Worm (Caenorhabditis elegans) whole organism, L4 larva: ENCODE results near the gene mdt-30.

Source experiments
- F26F4.8 ChIP-seq: fragments of 200-800 bp; sonication (Bioruptor generic); conservative IDR thresholded peaks from 2 replicates; pipeline ENCODE4 v1.3.6; 2022; ENCODE audit warnings: missing genetic modification characterization, missing compliant biosample characterization
- F44E2.7 ChIP-seq: fragments of 200-800 bp; sonication (Bioruptor generic); IDR thresholded peaks from 2 replicates; pipeline ENCODE4 v2.1.2; 2022; ENCODE audit warnings: missing genetic modification characterization, missing compliant biosample characterization
- T20F7.1 ChIP-seq: fragments of 200-800 bp; sonication (Bioruptor generic); optimal IDR thresholded peaks from 2 replicates; lab custom pipeline; 2018; ENCODE audit warnings: mild to moderate bottlenecking, missing genetic modification characterization, missing compliant biosample characterization
- Y5F2A.4 ChIP-seq: fragments of 200-800 bp; sonication (Bioruptor generic); optimal IDR thresholded peaks from 2 replicates; lab custom pipeline; 2018; ENCODE audit warnings: mild to moderate bottlenecking, missing genetic modification characterization, missing compliant biosample characterization
- Y75B8A.6 ChIP-seq: fragments of 200-800 bp; sonication (Bioruptor generic); IDR thresholded peaks from 2 replicates; pipeline ENCODE4 v1.3.6; 2022; ENCODE audit warnings: missing genetic modification reagents, missing genetic modification characterization, missing compliant biosample characterization
- ZK337.2 ChIP-seq: fragments of 200-800 bp; sonication (Bioruptor generic); IDR thresholded peaks from 2 replicates; pipeline ENCODE4 v1.3.6; 2022; ENCODE audit warnings: missing genetic modification reagents, missing genetic modification characterization, missing compliant biosample characterization
- aly-2 ChIP-seq: sonication (generic microtip); optimal IDR thresholded peaks from 2 replicates; lab custom pipeline; 2018; ENCODE audit warnings: missing biosample characterization, missing genetic modification characterization
- ama-1 ChIP-seq: fragments of 150-350 bp; optimal IDR thresholded peaks from 2 replicates; lab custom pipeline; 2014; ENCODE audit warnings: inconsistent platforms, mixed read lengths
- arid-1 ChIP-seq: fragments of 200-800 bp; sonication (Bioruptor generic); conservative IDR thresholded peaks from 2 replicates; pipeline ENCODE4 v1.3.6; 2022; ENCODE audit warnings: missing genetic modification reagents, missing genetic modification characterization, missing compliant biosample characterization
- attf-4 ChIP-seq: sonication (generic microtip); optimal IDR thresholded peaks from 3 replicates; lab custom pipeline; 2017; ENCODE audit warnings: missing biosample characterization, missing genetic modification characterization
- ceh-28 ChIP-seq: fragments of 150-350 bp; optimal IDR thresholded peaks from 2 replicates; lab custom pipeline; 2014; ENCODE audit warnings: missing biosample characterization, missing genetic modification reagents, missing genetic modification characterization
- ceh-32 ChIP-seq: sonication (generic microtip); optimal IDR thresholded peaks from 2 replicates; lab custom pipeline; 2016; ENCODE audit warnings: mild to moderate bottlenecking, missing genetic modification characterization, missing compliant biosample characterization; ENCODE audit not compliant: poor library complexity
- ceh-62 ChIP-seq: sonication (generic microtip); optimal IDR thresholded peaks from 2 replicates; lab custom pipeline; 2017; ENCODE audit warnings: missing biosample characterization, missing genetic modification characterization
- ceh-82 ChIP-seq: sonication (generic microtip); optimal IDR thresholded peaks from 2 replicates; lab custom pipeline; 2017; ENCODE audit warnings: missing biosample characterization, missing genetic modification characterization
- ces-1 ChIP-seq: fragments of 150-350 bp; sonication (generic microtip); optimal IDR thresholded peaks from 4 replicates; lab custom pipeline; 2014; ENCODE audit warnings: missing biosample characterization, missing genetic modification reagents, missing genetic modification characterization
- cey-2 ChIP-seq: sonication (generic microtip); optimal IDR thresholded peaks from 3 replicates; lab custom pipeline; 2017; ENCODE audit warnings: missing genetic modification characterization, mild to moderate bottlenecking, missing compliant biosample characterization, antibody characterized with exemption, borderline replicate concordance; ENCODE audit not compliant: insufficient read depth
- daf-12 ChIP-seq: fragments of 150-350 bp; optimal IDR thresholded peaks from 2 replicates; lab custom pipeline; 2014; ENCODE audit warnings: missing biosample characterization, missing genetic modification reagents, missing genetic modification characterization
- daf-16 ChIP-seq, 3 experiments: sonication (generic microtip); optimal IDR thresholded peaks; 2 replicates each; lab custom pipeline; 2016 to 2017; ENCODE audit warnings: missing genetic modification characterization in 3 of 3, missing genetic modification reagents in 3 of 3, mild to moderate bottlenecking in 2 of 3, missing compliant biosample characterization in 2 of 3, missing biosample characterization in 1 of 3, moderate library complexity in 1 of 3
- dmd-9 ChIP-seq: fragments of 200-800 bp; sonication (Bioruptor generic); IDR thresholded peaks from 2 replicates; pipeline ENCODE4 v1.3.6; 2022; ENCODE audit warnings: missing genetic modification reagents, missing genetic modification characterization, missing compliant biosample characterization
- dve-1 ChIP-seq: sonication (generic microtip); optimal IDR thresholded peaks from 2 replicates; lab custom pipeline; 2017; ENCODE audit warnings: antibody characterized with exemption, mild to moderate bottlenecking, missing genetic modification characterization, missing compliant biosample characterization; ENCODE audit not compliant: insufficient read depth
- egl-27 ChIP-seq: sonication (generic microtip); optimal IDR thresholded peaks from 3 replicates; lab custom pipeline; 2017; ENCODE audit warnings: missing biosample characterization, missing genetic modification reagents, missing genetic modification characterization
- egl-43 ChIP-seq: fragments of 200-800 bp; sonication (Bioruptor generic); IDR thresholded peaks from 2 replicates; pipeline ENCODE4 v1.3.6; 2022; ENCODE audit warnings: missing genetic modification reagents, missing genetic modification characterization, missing compliant biosample characterization
- fos-1 ChIP-seq: fragments of 150-350 bp; optimal IDR thresholded peaks from 2 replicates; lab custom pipeline; 2014; ENCODE audit warnings: missing biosample characterization, missing genetic modification characterization
- hmg-1.1 ChIP-seq: fragments of 200-800 bp; sonication (Bioruptor generic); IDR thresholded peaks from 2 replicates; pipeline ENCODE4 v1.3.6; 2022; ENCODE audit warnings: missing genetic modification reagents, missing genetic modification characterization, missing compliant biosample characterization
- jun-1 ChIP-seq: fragments of 150-350 bp; optimal IDR thresholded peaks from 2 replicates; lab custom pipeline; 2014; ENCODE audit warnings: missing biosample characterization, missing genetic modification reagents, missing genetic modification characterization
- lin-1 ChIP-seq: fragments of 200-800 bp; sonication (Bioruptor generic); IDR thresholded peaks from 2 replicates; pipeline ENCODE4 v1.3.6; 2022; ENCODE audit warnings: missing genetic modification reagents, missing genetic modification characterization, missing compliant biosample characterization
- lin-13 ChIP-seq: fragments of 150-350 bp; optimal IDR thresholded peaks from 2 replicates; lab custom pipeline; 2014; ENCODE audit warnings: missing biosample characterization, missing genetic modification reagents, missing genetic modification characterization
- lin-15B ChIP-seq: fragments of 150-350 bp; sonication (generic microtip); optimal IDR thresholded peaks from 3 replicates; lab custom pipeline; 2014; ENCODE audit warnings: missing biosample characterization, missing genetic modification characterization
- lin-38 ChIP-seq: fragments of 200-800 bp; sonication (Bioruptor generic); IDR thresholded peaks from 2 replicates; pipeline ENCODE4 v1.3.6; 2022; ENCODE audit warnings: missing genetic modification reagents, missing genetic modification characterization, missing compliant biosample characterization
- lir-3 ChIP-seq: sonication (generic microtip); optimal IDR thresholded peaks from 2 replicates; lab custom pipeline; 2016; ENCODE audit warnings: mild to moderate bottlenecking, missing genetic modification characterization, missing compliant biosample characterization
- madf-9 ChIP-seq: fragments of 200-800 bp; sonication (Bioruptor generic); conservative IDR thresholded peaks from 2 replicates; pipeline ENCODE4 v1.3.6; 2022; ENCODE audit warnings: missing genetic modification reagents, missing genetic modification characterization, missing compliant biosample characterization
- mdl-1 ChIP-seq, 2 experiments: fragments of 150-350 bp in 1 of 2; sonication (generic microtip) in 1 of 2; optimal IDR thresholded peaks; 2 replicates each; lab custom pipeline; 2014 to 2017; ENCODE audit warnings: missing biosample characterization in 2 of 2, missing genetic modification characterization in 2 of 2
- mdt-29 ChIP-seq: fragments of 200-800 bp; sonication (Bioruptor generic); IDR thresholded peaks from 2 replicates; pipeline ENCODE4 v1.3.6; 2022; ENCODE audit warnings: missing genetic modification reagents, missing genetic modification characterization, missing compliant biosample characterization
- nhr-11 ChIP-seq: fragments of 150-350 bp; optimal IDR thresholded peaks from 2 replicates; lab custom pipeline; 2014; ENCODE audit warnings: missing biosample characterization, missing genetic modification characterization
- nhr-48 ChIP-seq: sonication (generic microtip); optimal IDR thresholded peaks from 2 replicates; lab custom pipeline; 2016; ENCODE audit warnings: mild to moderate bottlenecking, missing genetic modification characterization, missing compliant biosample characterization
- nhr-77 ChIP-seq: fragments of 150-350 bp; optimal IDR thresholded peaks from 2 replicates; lab custom pipeline; 2014; ENCODE audit warnings: missing biosample characterization, missing genetic modification characterization
- pha-4 ChIP-seq, 2 experiments: fragments of 150-350 bp in 1 of 2; fragments of 200-800 bp in 1 of 2; sonication (Bioruptor generic) in 1 of 2; IDR thresholded peaks in 1 of 2; optimal IDR thresholded peaks in 1 of 2; 2 replicates each; pipeline versions ENCODE4 v1.3.6 to Lab custom; 2014 to 2022; ENCODE audit warnings: missing genetic modification characterization in 2 of 2, missing genetic modification reagents in 2 of 2, missing biosample characterization in 1 of 2, missing compliant biosample characterization in 1 of 2
- pqm-1 ChIP-seq: sonication (generic microtip); optimal IDR thresholded peaks from 2 replicates; lab custom pipeline; 2017; ENCODE audit warnings: missing biosample characterization, missing genetic modification characterization
- sdz-12 ChIP-seq: fragments of 200-800 bp; sonication (Bioruptor generic); optimal IDR thresholded peaks from 2 replicates; lab custom pipeline; 2018; ENCODE audit warnings: mild to moderate bottlenecking, missing genetic modification characterization, missing compliant biosample characterization
- skn-1 ChIP-seq: fragments of 150-350 bp; optimal IDR thresholded peaks from 2 replicates; lab custom pipeline; 2014; ENCODE audit warnings: missing biosample characterization, missing genetic modification characterization
- snpc-1.2 ChIP-seq: fragments of 200-800 bp; sonication (Bioruptor generic); IDR thresholded peaks from 2 replicates; pipeline ENCODE4 v1.3.6; 2022; ENCODE audit warnings: missing genetic modification reagents, missing genetic modification characterization, missing compliant biosample characterization
- snpc-4 ChIP-seq: fragments of 150-350 bp; optimal IDR thresholded peaks from 2 replicates; lab custom pipeline; 2014; ENCODE audit warnings: missing biosample characterization, missing genetic modification characterization
- unc-130 ChIP-seq: sonication (generic microtip); optimal IDR thresholded peaks from 2 replicates; lab custom pipeline; 2016; ENCODE audit warnings: missing genetic modification reagents, missing genetic modification characterization, missing compliant biosample characterization
- unc-39 ChIP-seq: sonication (generic microtip); optimal IDR thresholded peaks from 2 replicates; lab custom pipeline; 2017; ENCODE audit warnings: missing biosample characterization, missing genetic modification characterization
- unc-62 ChIP-seq, 3 experiments: fragments of 150-350 bp in 1 of 3; sonication (generic microtip); optimal IDR thresholded peaks in 2 of 3; peaks in 1 of 3; 1 replicate in 1 of 3; 2 replicates in 2 of 3; lab custom pipeline; 2014 to 2017; ENCODE audit warnings: missing biosample characterization in 3 of 3, missing genetic modification characterization in 3 of 3, missing genetic modification reagents in 3 of 3, missing genotype in 1 of 3
- vab-7 ChIP-seq: fragments of 200-800 bp; sonication (Bioruptor generic); IDR thresholded peaks from 2 replicates; pipeline ENCODE4 v1.3.6; 2022; ENCODE audit warnings: missing genetic modification reagents, missing genetic modification characterization, missing compliant biosample characterization
- zfp-2 ChIP-seq: sonication (generic microtip); optimal IDR thresholded peaks from 2 replicates; lab custom pipeline; 2016; ENCODE audit warnings: mild to moderate bottlenecking, missing genetic modification characterization, missing compliant biosample characterization
- zip-2 ChIP-seq: fragments of 150-350 bp; optimal IDR thresholded peaks from 2 replicates; lab custom pipeline; 2014; ENCODE audit warnings: missing biosample characterization, missing genetic modification characterization
- ztf-11 ChIP-seq: fragments of 150-350 bp; optimal IDR thresholded peaks from 2 replicates; lab custom pipeline; 2014; ENCODE audit warnings: missing biosample characterization, missing genetic modification characterization
- ztf-7 ChIP-seq: fragments of 150-350 bp; optimal IDR thresholded peaks from 2 replicates; lab custom pipeline; 2014; ENCODE audit warnings: missing biosample characterization, missing genetic modification characterization

Gene mdt-30

ce11 chrIII:8043784-8044183 lies 15.9 kb upstream of the mdt-30 start:
- TF ChIP-seq ama-1 (lab: Kevin White, UChicago) (peak; percentile 85), vab-7 (peak; percentile 100), ceh-28 (tag; lab: Kevin White, UChicago) (peak; percentile 52), madf-9 (GFP tag; lab: Robert Waterston, UW) (peak; percentile 97), hmg-1.1 (GFP tag; lab: Robert Waterston, UW) (peak; percentile 98), nhr-77 (tag; lab: Kevin White, UChicago) (peak; percentile 99), attf-4 (tag; lab: Kevin White, UChicago) (no peak), zfp-2 (peak; percentile 83), Y5F2A.4 (peak; percentile 32), lin-38 (GFP tag; lab: Robert Waterston, UW) (peak; percentile 96), mdt-29 (GFP tag; lab: Robert Waterston, UW) (no peak; the same call in 1 of the 2 replicates), mdl-1 (tag; optimal IDR thresholded peaks at IDR 0.05; lab: Kevin White, UChicago) (peak; percentile 3 to 93), ztf-7 (tag; lab: Kevin White, UChicago) (peak; percentile 82), F44E2.7 (GFP tag; lab: Robert Waterston, UW) (peak; percentile 76; the same call in 1 of the 2 replicates), jun-1 (tag; lab: Kevin White, UChicago) (peak; percentile 92), fos-1 (tag; lab: Kevin White, UChicago) (no peak), pqm-1 (tag; lab: Kevin White, UChicago) (peak; percentile 86), ztf-11 (tag; lab: Kevin White, UChicago) (no peak), lin-1 (GFP tag; lab: Robert Waterston, UW) (peak; percentile 76; the same call in 1 of the 2 replicates), dve-1 (tag; lab: Kevin White, UChicago) (peak; percentile 99), lin-15B (tag; lab: Kevin White, UChicago) (peak; percentile 91), unc-130 (GFP tag; lab: Kevin White, UChicago) (peak; percentile 99), lin-13 (GFP tag; lab: Kevin White, UChicago) (peak; percentile 99), ZK337.2 (GFP tag; lab: Robert Waterston, UW) (peak; percentile 98), skn-1 (tag; lab: Kevin White, UChicago) (no peak), zip-2 (tag; lab: Kevin White, UChicago) (peak; percentile 88), ceh-32 (tag; lab: Kevin White, UChicago) (peak; percentile 13), snpc-4 (tag; lab: Kevin White, UChicago) (no peak), snpc-1.2 (GFP tag; lab: Robert Waterston, UW) (peak; percentile 88), daf-16 (GFP tag; optimal IDR thresholded peaks at IDR 0.05; lab: Kevin White, UChicago) (peak; percentile 62 to 80), daf-16 (tag; optimal IDR thresholded peaks at IDR 0.05; lab: Kevin White, UChicago) (peak; percentile 90), lir-3 (tag; lab: Kevin White, UChicago) (peak; percentile 85), F26F4.8 (peak; percentile 64; the same call in 1 of the 2 replicates), sdz-12 (GFP tag; lab: Kevin White, UChicago) (peak; percentile 99), daf-12 (no peak), Y75B8A.6 (peak; percentile 98), unc-39 (no peak), egl-27 (tag; lab: Kevin White, UChicago) (no peak), pha-4 (GFP tag; IDR thresholded peaks at IDR 0.05; lab: Robert Waterston, UW) (peak; percentile 93), pha-4 (tag; optimal IDR thresholded peaks at IDR 0.05; lab: Kevin White, UChicago) (peak; percentile 98), ces-1 (GFP tag; lab: Kevin White, UChicago) (peak; percentile 88), arid-1 (GFP tag; lab: Robert Waterston, UW) (peak; percentile 98), dmd-9 (GFP tag; lab: Robert Waterston, UW) (peak; percentile 99), aly-2 (tag; lab: Kevin White, UChicago) (peak; percentile 86), nhr-48 (tag; lab: Kevin White, UChicago) (peak; percentile 78), egl-43 (no peak; the same call in 1 of the 2 replicates), T20F7.1 (peak; percentile 97), nhr-11 (tag; lab: Kevin White, UChicago) (peak; percentile 99), cey-2 (tag; lab: Kevin White, UChicago) (peak; percentile 68), ceh-82 (tag; lab: Kevin White, UChicago) (peak; percentile 28), unc-62 (GFP tag; optimal IDR thresholded peaks at IDR 0.05 in 1 of 2; lab: Kevin White, UChicago) (peak in 1 of 2 experiments; percentile 100), unc-62 (tag; optimal IDR thresholded peaks at IDR 0.05; lab: Kevin White, UChicago) (peak; percentile 58), ceh-62 (tag; lab: Kevin White, UChicago) (peak; percentile 42)
